Fruit fly (Drosophila melanogaster) whole organism: Measurements from ENCODE around the gene ATPsynbeta.

Experiments used
- CG8478 ChIP-seq: fragments of >200 bp; optimal IDR thresholded peaks from 2 replicates; lab custom pipeline; 2018; ENCODE audit warnings: inconsistent platforms
- Dll ChIP-seq: fragments of >200 bp; optimal IDR thresholded peaks from 2 replicates; lab custom pipeline; 2017
- EcR ChIP-seq, 2 experiments: fragments of >200 bp; optimal IDR thresholded peaks; 2 replicates each; lab custom pipeline; 2017; ENCODE audit warnings: missing biosample characterization in 2 of 2, missing genetic modification characterization in 2 of 2, missing genetic modification reagents in 2 of 2
- pan ChIP-seq: fragments of >200 bp; optimal IDR thresholded peaks from 2 replicates; lab custom pipeline; 2017
- psq ChIP-seq: fragments of >200 bp; optimal IDR thresholded peaks from 2 replicates; lab custom pipeline; 2017
- usp ChIP-seq: fragments of >200 bp; optimal IDR thresholded peaks from 2 replicates; lab custom pipeline; 2017; ENCODE audit warnings: missing biosample characterization, missing genetic modification characterization, mixed read lengths

The ATPsynbeta gene

dm6 chr4:1030692-1031110 lies 583 bp upstream of the ATPsynbeta start:
- TF ChIP-seq EcR (GFP tag; optimal IDR thresholded peaks at IDR 0.05; lab: Kevin White, UChicago), result no peak
- TF ChIP-seq Dll (lab: Kevin White, UChicago), result no peak
- TF ChIP-seq psq, result no peak
- TF ChIP-seq usp (GFP tag; lab: Kevin White, UChicago), result no peak
- TF ChIP-seq pan (lab: Kevin White, UChicago), result no peak

dm6 chr4:1031687-1032140 lies 430 bp downstream of the ATPsynbeta start, which contains the start of gene CG11076:
TSS of gene CG11076 (minus strand) at chr4:1031757.
- TF ChIP-seq CG8478 (lab: Kevin White, UChicago) (no peak), psq (no peak), pan (lab: Kevin White, UChicago) (no peak), usp (GFP tag; lab: Kevin White, UChicago) (no peak), Dll (lab: Kevin White, UChicago) (no peak), EcR (GFP tag; optimal IDR thresholded peaks at IDR 0.05; lab: Kevin White, UChicago) (no peak)

- no peak for TF ChIP-seq EcR (GFP tag; optimal IDR thresholded peaks at IDR 0.05; lab: Kevin White, UChicago)
- TF ChIP-seq pan (lab: Kevin White, UChicago), result no peak
- no peak for TF ChIP-seq usp (GFP tag; lab: Kevin White, UChicago)
- TF ChIP-seq Dll (lab: Kevin White, UChicago), result no peak
- TF ChIP-seq CG8478 (lab: Kevin White, UChicago), result no peak
Observed at dm6 chr4:1032610-1033297, 1.5 kb downstream of the ATPsynbeta start.

- TF ChIP-seq usp (GFP tag; lab: Kevin White, UChicago), result no peak
- TF ChIP-seq psq, result no peak
- no peak for TF ChIP-seq pan (lab: Kevin White, UChicago)
- no peak for TF ChIP-seq Dll (lab: Kevin White, UChicago)
- TF ChIP-seq CG8478 (lab: Kevin White, UChicago), result no peak
- TF ChIP-seq EcR (GFP tag; optimal IDR thresholded peaks at IDR 0.05; lab: Kevin White, UChicago), result no peak
Observed at dm6 chr4:1050422-1050821, 19.1 kb downstream of the ATPsynbeta start.

- TF ChIP-seq Dll (lab: Kevin White, UChicago), result no peak
- TF ChIP-seq pan (lab: Kevin White, UChicago), result no peak
- no peak for TF ChIP-seq usp (GFP tag; lab: Kevin White, UChicago)
- no peak for TF ChIP-seq EcR (GFP tag; optimal IDR thresholded peaks at IDR 0.05; lab: Kevin White, UChicago)
- no peak for TF ChIP-seq psq
- no peak for TF ChIP-seq CG8478 (lab: Kevin White, UChicago)
Observed at dm6 chr4:1051271-1051670, 20.0 kb downstream of the ATPsynbeta start.

dm6 chr4:1053653-1054163 lies 22.4 kb downstream of the ATPsynbeta start, which contains the start of gene CaMKII:
TSS of gene CaMKII (minus strand) at chr4:1053703.
- TF ChIP-seq Dll (lab: Kevin White, UChicago) (no peak), pan (lab: Kevin White, UChicago) (no peak), usp (GFP tag; lab: Kevin White, UChicago) (no peak), CG8478 (lab: Kevin White, UChicago) (no peak), EcR (GFP tag; optimal IDR thresholded peaks at IDR 0.05; lab: Kevin White, UChicago) (no peak), psq (no peak)

dm6 chr4:1060373-1061094 lies 29.2 kb downstream of the ATPsynbeta start, which contains the start of gene apolpp:
TSS of gene apolpp (plus strand) at chr4:1060969.
- TF ChIP-seq pan (lab: Kevin White, UChicago) (no peak), EcR (GFP tag; optimal IDR thresholded peaks at IDR 0.05; lab: Kevin White, UChicago) (no peak), psq (no peak), Dll (lab: Kevin White, UChicago) (no peak), CG8478 (lab: Kevin White, UChicago) (no peak), usp (GFP tag; lab: Kevin White, UChicago) (no peak)

- TF ChIP-seq Dll (lab: Kevin White, UChicago) (no peak), EcR (GFP tag; optimal IDR thresholded peaks at IDR 0.05; lab: Kevin White, UChicago) (no peak), CG8478 (lab: Kevin White, UChicago) (no peak), usp (GFP tag; lab: Kevin White, UChicago) (no peak), pan (lab: Kevin White, UChicago) (no peak), psq (no peak)
Observed at dm6 chr4:1061095-1061432, 29.8 kb downstream of the ATPsynbeta start.

dm6 chr4:1062957-1063812 lies 31.9 kb downstream of the ATPsynbeta start:
- TF ChIP-seq psq (no peak), Dll (lab: Kevin White, UChicago) (no peak), EcR (GFP tag; optimal IDR thresholded peaks at IDR 0.05; lab: Kevin White, UChicago) (no peak), CG8478 (lab: Kevin White, UChicago) (no peak), usp (GFP tag; lab: Kevin White, UChicago) (no peak), pan (lab: Kevin White, UChicago) (no peak)

- no peak for TF ChIP-seq CG8478 (lab: Kevin White, UChicago)
- no peak for TF ChIP-seq Dll (lab: Kevin White, UChicago)
- TF ChIP-seq EcR (GFP tag; optimal IDR thresholded peaks at IDR 0.05; lab: Kevin White, UChicago), result no peak
- no peak for TF ChIP-seq pan (lab: Kevin White, UChicago)
- TF ChIP-seq usp (GFP tag; lab: Kevin White, UChicago), result no peak
- no peak for TF ChIP-seq psq
Observed at dm6 chr4:1064219-1064618, 32.9 kb downstream of the ATPsynbeta start.
